Worm (Caenorhabditis elegans): ENCODE results near the gene ttr-28.

ce11 chrV:12906732-12907131, 1.8 kb upstream of the ttr-28 start, which contains the start of gene ttr-29:
- TF ChIP-seq aly-2 (tag; optimal IDR thresholded peaks at IDR 0.05) (no peak), sptf-1 (tag; optimal IDR thresholded peaks at IDR 0.05) (no peak), nhr-11 (tag; optimal IDR thresholded peaks at IDR 0.05) (no peak), jun-1 (tag; optimal IDR thresholded peaks at IDR 0.05) (no peak), tbx-2 (tag; optimal IDR thresholded peaks at IDR 0.05) (no peak), snpc-4 (tag; optimal IDR thresholded peaks at IDR 0.05) (no peak), nhr-76 (tag; optimal IDR thresholded peaks at IDR 0.05) (no peak), ama-1 (optimal IDR thresholded peaks at IDR 0.05) (no peak), dpl-1 (GFP tag; optimal IDR thresholded peaks at IDR 0.05) (no peak), egl-27 (tag; optimal IDR thresholded peaks at IDR 0.05) (no peak), fos-1 (tag; optimal IDR thresholded peaks at IDR 0.05) (no peak)
